Worm (Caenorhabditis elegans) whole organism, L2 larva: ENCODE measurements around the gene F47B8.5.
A peak's percentile ranks its signal among the peaks of the same experiment; 100 is the strongest.

ENCODE experiments used
- C34F6.9 ChIP-seq: fragments of 150-350 bp; optimal IDR thresholded peaks from 2 replicates; lab custom pipeline; 2014; ENCODE audit warnings: missing biosample characterization, missing genetic modification characterization
- F13H6.1 ChIP-seq: sonication (generic microtip); optimal IDR thresholded peaks from 2 replicates; lab custom pipeline; 2016; ENCODE audit warnings: missing genetic modification characterization, missing compliant biosample characterization
- R02D3.7 ChIP-seq: fragments of 150-350 bp; optimal IDR thresholded peaks from 2 replicates; lab custom pipeline; 2014; ENCODE audit warnings: missing biosample characterization, missing genetic modification characterization
- Y55F3AM.14 ChIP-seq: fragments of 200-800 bp; sonication (Bioruptor generic); optimal IDR thresholded peaks from 2 replicates; lab custom pipeline; 2018; ENCODE audit warnings: mild to moderate bottlenecking, missing genetic modification characterization, missing compliant biosample characterization
- ZK546.5 ChIP-seq: sonication (generic microtip); optimal IDR thresholded peaks from 2 replicates; lab custom pipeline; 2017; ENCODE audit warnings: missing biosample characterization, missing genetic modification characterization
- alr-1 ChIP-seq: fragments of 150-350 bp; optimal IDR thresholded peaks from 2 replicates; lab custom pipeline; 2014; ENCODE audit warnings: missing biosample characterization, missing genetic modification characterization
- aly-2 ChIP-seq: fragments of 150-350 bp; optimal IDR thresholded peaks from 2 replicates; lab custom pipeline; 2014; ENCODE audit warnings: missing biosample characterization, missing genetic modification characterization
- ama-1 ChIP-seq: fragments of 150-350 bp; optimal IDR thresholded peaks from 2 replicates; lab custom pipeline; 2018; ENCODE audit warnings: inconsistent platforms
- blmp-1 ChIP-seq: sonication (generic microtip); optimal IDR thresholded peaks from 2 replicates; lab custom pipeline; 2017; ENCODE audit warnings: missing genetic modification characterization, mild to moderate bottlenecking, missing compliant biosample characterization, antibody characterized with exemption, moderate library complexity; ENCODE audit not compliant: insufficient read depth
- ceh-16 ChIP-seq: fragments of 150-350 bp; optimal IDR thresholded peaks from 2 replicates; lab custom pipeline; 2014; ENCODE audit warnings: missing biosample characterization, missing genetic modification characterization
- ceh-82 ChIP-seq: fragments of 150-350 bp; optimal IDR thresholded peaks from 2 replicates; lab custom pipeline; 2014; ENCODE audit warnings: missing biosample characterization, missing genetic modification characterization
- crh-2 ChIP-seq: sonication (generic microtip); optimal IDR thresholded peaks from 2 replicates; lab custom pipeline; 2017; ENCODE audit warnings: missing biosample characterization, missing genetic modification characterization
- dmd-4 ChIP-seq: sonication (generic microtip); optimal IDR thresholded peaks from 2 replicates; lab custom pipeline; 2017; ENCODE audit warnings: missing biosample characterization, missing genetic modification characterization
- egl-27 ChIP-seq: sonication (generic microtip); optimal IDR thresholded peaks from 3 replicates; lab custom pipeline; 2017; ENCODE audit warnings: missing biosample characterization, missing genetic modification reagents, missing genetic modification characterization
- elt-1 ChIP-seq: fragments of 150-350 bp; optimal IDR thresholded peaks from 2 replicates; lab custom pipeline; 2014; ENCODE audit warnings: missing biosample characterization, missing genetic modification characterization
- elt-3 ChIP-seq: sonication (generic microtip); optimal IDR thresholded peaks from 2 replicates; lab custom pipeline; 2017; ENCODE audit warnings: missing biosample characterization, missing genetic modification characterization
- fos-1 ChIP-seq: fragments of 150-350 bp; optimal IDR thresholded peaks from 2 replicates; lab custom pipeline; 2014; ENCODE audit warnings: missing biosample characterization, missing genetic modification characterization
- gmeb-1 ChIP-seq: fragments of 150-350 bp; optimal IDR thresholded peaks from 2 replicates; lab custom pipeline; 2014; ENCODE audit warnings: missing biosample characterization, missing genetic modification characterization
- lin-11 ChIP-seq: fragments of 150-350 bp; sonication (generic microtip); optimal IDR thresholded peaks from 2 replicates; lab custom pipeline; 2014; ENCODE audit warnings: missing biosample characterization, missing genetic modification characterization, inconsistent platforms, mixed read lengths
- lin-13 ChIP-seq: fragments of 150-350 bp; optimal IDR thresholded peaks from 2 replicates; lab custom pipeline; 2014; ENCODE audit warnings: missing biosample characterization, missing genetic modification reagents, missing genetic modification characterization
- lin-39 ChIP-seq: fragments of 150-350 bp; optimal IDR thresholded peaks from 2 replicates; lab custom pipeline; 2014; ENCODE audit warnings: missing biosample characterization, missing genetic modification reagents, missing genetic modification characterization
- lsy-2 ChIP-seq, 2 experiments: fragments of 150-350 bp in 1 of 2; sonication (generic microtip) in 1 of 2; optimal IDR thresholded peaks; 2 replicates each; lab custom pipeline; 2014 to 2017; ENCODE audit warnings: missing biosample characterization in 2 of 2, missing genetic modification characterization in 2 of 2
- mab-5 ChIP-seq: fragments of 150-350 bp; optimal IDR thresholded peaks from 2 replicates; lab custom pipeline; 2014; ENCODE audit warnings: missing biosample characterization, missing genetic modification characterization
- mbf-1 ChIP-seq: sonication (generic microtip); optimal IDR thresholded peaks from 2 replicates; lab custom pipeline; 2017; ENCODE audit warnings: missing biosample characterization, missing genetic modification characterization
- mdl-1 ChIP-seq, 2 experiments: fragments of 150-350 bp in 1 of 2; sonication (generic microtip) in 1 of 2; optimal IDR thresholded peaks; 2 replicates each; lab custom pipeline; 2017; ENCODE audit warnings: missing biosample characterization in 2 of 2, missing genetic modification characterization in 2 of 2
- nhr-10 ChIP-seq: sonication (generic microtip); optimal IDR thresholded peaks from 2 replicates; lab custom pipeline; 2017; ENCODE audit warnings: missing biosample characterization, missing genetic modification characterization
- nhr-11 ChIP-seq: fragments of 150-350 bp; optimal IDR thresholded peaks from 2 replicates; lab custom pipeline; 2014; ENCODE audit warnings: missing biosample characterization, missing genetic modification characterization
- nhr-12 ChIP-seq: fragments of 150-350 bp; optimal IDR thresholded peaks from 2 replicates; lab custom pipeline; 2014; ENCODE audit warnings: missing biosample characterization, missing genetic modification characterization
- nhr-129 ChIP-seq: fragments of 150-350 bp; optimal IDR thresholded peaks from 2 replicates; lab custom pipeline; 2014; ENCODE audit warnings: missing biosample characterization, missing genetic modification characterization
- nhr-21 ChIP-seq: fragments of 150-350 bp; optimal IDR thresholded peaks from 2 replicates; lab custom pipeline; 2014; ENCODE audit warnings: missing biosample characterization, missing genetic modification characterization
- nhr-23 ChIP-seq: fragments of 150-350 bp; optimal IDR thresholded peaks from 2 replicates; lab custom pipeline; 2014; ENCODE audit warnings: missing biosample characterization, missing genetic modification reagents, missing genetic modification characterization
- nhr-237 ChIP-seq: fragments of 150-350 bp; optimal IDR thresholded peaks from 2 replicates; lab custom pipeline; 2014; ENCODE audit warnings: missing biosample characterization, missing genetic modification characterization
- nhr-25 ChIP-seq: fragments of 150-350 bp; sonication (generic microtip); optimal IDR thresholded peaks from 3 replicates; lab custom pipeline; 2014; ENCODE audit warnings: missing biosample characterization, missing genetic modification characterization
- nhr-6 ChIP-seq: fragments of 150-350 bp; optimal IDR thresholded peaks from 2 replicates; lab custom pipeline; 2014; ENCODE audit warnings: missing biosample characterization, missing genetic modification characterization
- nhr-77 ChIP-seq: fragments of 150-350 bp; optimal IDR thresholded peaks from 2 replicates; lab custom pipeline; 2014; ENCODE audit warnings: missing biosample characterization, missing genetic modification characterization
- peb-1 ChIP-seq: fragments of 150-350 bp; optimal IDR thresholded peaks from 2 replicates; lab custom pipeline; 2014; ENCODE audit warnings: missing biosample characterization, missing genetic modification characterization
- sem-4 ChIP-seq: fragments of 150-350 bp; optimal IDR thresholded peaks from 2 replicates; lab custom pipeline; 2014; ENCODE audit warnings: missing biosample characterization, missing genetic modification reagents, missing genetic modification characterization
- skn-1 ChIP-seq: sonication (generic microtip); optimal IDR thresholded peaks from 2 replicates; lab custom pipeline; 2017; ENCODE audit warnings: missing biosample characterization, missing genetic modification characterization
- sma-3 ChIP-seq: sonication (generic microtip); optimal IDR thresholded peaks from 2 replicates; lab custom pipeline; 2016; ENCODE audit warnings: missing genetic modification reagents, missing genetic modification characterization, missing compliant biosample characterization
- sma-9 ChIP-seq, 2 experiments: fragments of 150-350 bp in 1 of 2; sonication (generic microtip) in 1 of 2; optimal IDR thresholded peaks; 2 replicates each; lab custom pipeline; 2014 to 2016; ENCODE audit warnings: missing genetic modification characterization in 2 of 2, mild to moderate bottlenecking in 1 of 2, missing biosample characterization in 1 of 2, missing compliant biosample characterization in 1 of 2, missing genetic modification reagents in 1 of 2, moderate library complexity in 1 of 2
- snpc-4 ChIP-seq: fragments of 150-350 bp; optimal IDR thresholded peaks from 2 replicates; lab custom pipeline; 2014; ENCODE audit warnings: missing biosample characterization, missing genetic modification characterization
- unc-39 ChIP-seq: fragments of 150-350 bp; optimal IDR thresholded peaks from 2 replicates; lab custom pipeline; 2014; ENCODE audit warnings: missing biosample characterization, missing genetic modification characterization
- unc-55 ChIP-seq: fragments of 150-350 bp; sonication (generic microtip); optimal IDR thresholded peaks from 3 replicates; lab custom pipeline; 2014; ENCODE audit warnings: missing biosample characterization, missing genetic modification reagents, missing genetic modification characterization
- unc-62 ChIP-seq: fragments of 150-350 bp; optimal IDR thresholded peaks from 2 replicates; lab custom pipeline; 2014; ENCODE audit warnings: missing biosample characterization, missing genetic modification reagents, missing genetic modification characterization
- zag-1 ChIP-seq: fragments of 150-350 bp; optimal IDR thresholded peaks from 2 replicates; lab custom pipeline; 2014; ENCODE audit warnings: missing biosample characterization, missing genetic modification characterization
- ztf-1 ChIP-seq: fragments of 200-800 bp; sonication (Bioruptor generic); conservative IDR thresholded peaks from 2 replicates; pipeline ENCODE4 v1.3.6; 2022; ENCODE audit warnings: missing genetic modification characterization, missing compliant biosample characterization
- ztf-11 ChIP-seq: sonication (generic microtip); optimal IDR thresholded peaks from 2 replicates; lab custom pipeline; 2017; ENCODE audit warnings: missing biosample characterization, missing genetic modification characterization
- ztf-4 ChIP-seq: fragments of 150-350 bp; optimal IDR thresholded peaks from 2 replicates; lab custom pipeline; 2014; ENCODE audit warnings: missing biosample characterization, missing genetic modification characterization

The F47B8.5 gene

DNA sequence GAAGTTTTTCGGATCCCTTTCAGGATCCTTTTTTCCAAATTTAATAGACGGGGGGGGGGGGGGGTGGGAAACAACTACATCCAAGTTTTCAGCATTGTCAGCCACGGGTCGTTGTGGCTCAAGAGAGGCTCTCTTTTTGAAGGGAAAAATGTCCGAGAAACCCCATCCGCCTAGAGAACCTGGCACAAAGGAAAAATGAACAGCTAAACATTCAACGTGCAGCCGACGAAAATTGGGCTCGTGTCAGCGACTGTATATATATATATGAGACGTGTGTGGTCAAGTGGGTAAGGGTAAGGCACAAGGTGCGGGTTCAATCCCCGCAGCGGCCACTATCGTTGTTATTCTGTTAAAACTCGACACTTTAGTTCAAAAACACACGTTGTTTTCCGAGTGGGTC is 30.9 kb upstream of the F47B8.5 start, which contains the start of gene Y49A3A.4:
Y49A3A.4 (minus strand) TSS at position 314 of the 400 bp plus-strand sequence.
- TF ChIP-seq snpc-4 (peak; percentile 89), Y55F3AM.14 (GFP tag; lab: Kevin White, UChicago) (no peak)

DNA sequence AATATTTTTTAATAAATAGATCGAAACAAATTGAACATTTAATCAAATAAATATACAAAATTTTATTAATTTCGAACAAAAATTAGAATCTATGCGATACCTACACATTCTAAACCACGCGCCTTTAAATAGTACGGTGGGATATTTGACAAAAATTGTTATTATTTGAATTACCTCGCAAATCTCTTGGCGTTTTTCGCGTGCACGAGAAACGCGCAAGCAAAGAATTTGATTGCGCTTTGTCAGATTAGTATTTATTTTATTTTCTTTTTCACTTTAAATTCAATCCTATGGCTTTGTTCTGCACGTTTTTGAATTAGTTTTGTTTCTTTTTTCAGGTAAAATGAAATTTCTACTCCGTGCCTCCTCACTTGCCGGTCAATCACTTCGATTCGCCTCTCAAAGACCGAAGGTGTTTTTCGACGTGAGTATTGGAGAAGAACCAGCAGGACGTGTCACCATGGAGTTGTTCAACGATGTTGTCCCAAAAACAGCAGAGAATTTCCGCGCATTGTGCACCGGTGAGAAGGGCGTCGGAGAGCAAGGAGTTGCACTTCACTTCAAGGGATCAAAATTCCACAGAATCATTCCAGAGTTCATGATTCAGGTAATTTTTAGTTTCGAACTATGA is 28.2 kb upstream of the F47B8.5 start, which contains the start of gene cyn-1:
cyn-1 (plus strand) TSS at position 339 of the 631 bp plus-strand sequence.
- TF ChIP-seq ama-1, result peak; percentile 78
- peak; percentile 80 for TF ChIP-seq sma-3
- no peak for TF ChIP-seq nhr-12 (tag; lab: Kevin White, UChicago)
- TF ChIP-seq aly-2 (tag; lab: Kevin White, UChicago), result no peak
- peak; percentile 48 for TF ChIP-seq fos-1 (tag; lab: Kevin White, UChicago)
- peak; percentile 86 for TF ChIP-seq sma-9 (GFP tag; optimal IDR thresholded peaks at IDR 0.05; lab: Kevin White, UChicago)
- no peak for TF ChIP-seq sma-9 (tag; optimal IDR thresholded peaks at IDR 0.05; lab: Kevin White, UChicago)
- TF ChIP-seq nhr-237 (tag; lab: Kevin White, UChicago), result no peak
- TF ChIP-seq R02D3.7 (tag; lab: Kevin White, UChicago), result peak; percentile 49
- TF ChIP-seq elt-3 (tag; lab: Kevin White, UChicago), result no peak
- no peak for TF ChIP-seq ceh-82 (tag; lab: Kevin White, UChicago)
- no peak for TF ChIP-seq ZK546.5 (tag; lab: Kevin White, UChicago)
- TF ChIP-seq sem-4, result peak; percentile 52
- peak; percentile 80 for TF ChIP-seq F13H6.1
- no peak for TF ChIP-seq dmd-4 (tag; lab: Kevin White, UChicago)
- no peak for TF ChIP-seq nhr-10 (tag; lab: Kevin White, UChicago)
- no peak for TF ChIP-seq peb-1 (tag; lab: Kevin White, UChicago)
- TF ChIP-seq nhr-6 (tag; lab: Kevin White, UChicago), result no peak
- peak; percentile 15 for TF ChIP-seq lin-11 (tag; lab: Kevin White, UChicago)
- peak; percentile 32 for TF ChIP-seq ceh-16
- TF ChIP-seq Y55F3AM.14 (GFP tag; lab: Kevin White, UChicago), result no peak
- peak; percentile 60 for TF ChIP-seq mab-5 (tag; lab: Kevin White, UChicago)
- no peak for TF ChIP-seq elt-1
- TF ChIP-seq crh-2, result peak; percentile 80
- no peak for TF ChIP-seq ztf-11
- no peak for TF ChIP-seq lin-39 (tag; lab: Kevin White, UChicago)
- no peak for TF ChIP-seq unc-39 (tag; lab: Kevin White, UChicago)
- TF ChIP-seq zag-1, result no peak
- TF ChIP-seq skn-1 (tag; lab: Kevin White, UChicago), result no peak
- peak; percentile 98 for TF ChIP-seq gmeb-1 (tag; lab: Kevin White, UChicago)
- no peak for TF ChIP-seq alr-1 (tag; lab: Kevin White, UChicago)
- peak in 1 of 2 experiments; percentile 26 for TF ChIP-seq mdl-1 (tag; optimal IDR thresholded peaks at IDR 0.05; lab: Kevin White, UChicago)
- no peak for TF ChIP-seq ztf-1 (GFP tag; lab: Robert Waterston, UW)
- TF ChIP-seq nhr-21 (tag; lab: Kevin White, UChicago), result peak; percentile 73
- no peak for TF ChIP-seq mbf-1 (tag; lab: Kevin White, UChicago)
- peak; percentile 87 for TF ChIP-seq nhr-25 (tag; lab: Kevin White, UChicago)
- TF ChIP-seq nhr-129 (tag; lab: Kevin White, UChicago), result peak; percentile 69
- peak; percentile 81 to 93 for TF ChIP-seq lsy-2 (tag; optimal IDR thresholded peaks at IDR 0.05; lab: Kevin White, UChicago)
- TF ChIP-seq ztf-4 (tag; lab: Kevin White, UChicago), result no peak
- no peak for TF ChIP-seq blmp-1 (tag; lab: Kevin White, UChicago)
- TF ChIP-seq nhr-23 (tag; lab: Kevin White, UChicago), result no peak
- peak; percentile 92 for TF ChIP-seq C34F6.9 (tag; lab: Kevin White, UChicago)
- no peak for TF ChIP-seq nhr-11 (tag; lab: Kevin White, UChicago)
- TF ChIP-seq unc-62 (GFP tag; lab: Kevin White, UChicago), result no peak
- no peak for TF ChIP-seq nhr-77 (tag; lab: Kevin White, UChicago)
- TF ChIP-seq snpc-4, result peak; percentile 82
- TF ChIP-seq unc-55 (GFP tag; lab: Kevin White, UChicago), result peak; percentile 88
- peak; percentile 46 for TF ChIP-seq egl-27
- peak; percentile 81 for TF ChIP-seq lin-13
- TF ChIP-seq, all 48 proteins: peak for 22
